Fruit fly (Drosophila melanogaster) ovary, adult (tissue): ENCODE measurements around the gene CG34256.

ENCODE experiments used
- CG17801 ChIP-seq: fragments of 200-800 bp; optimal IDR thresholded peaks from 2 replicates; lab custom pipeline; 2019; ENCODE audit warnings: missing biosample characterization, mild to moderate bottlenecking, missing genetic modification characterization, moderate library complexity; ENCODE audit not compliant: partially characterized antibody

The CG34256 gene

DNA sequence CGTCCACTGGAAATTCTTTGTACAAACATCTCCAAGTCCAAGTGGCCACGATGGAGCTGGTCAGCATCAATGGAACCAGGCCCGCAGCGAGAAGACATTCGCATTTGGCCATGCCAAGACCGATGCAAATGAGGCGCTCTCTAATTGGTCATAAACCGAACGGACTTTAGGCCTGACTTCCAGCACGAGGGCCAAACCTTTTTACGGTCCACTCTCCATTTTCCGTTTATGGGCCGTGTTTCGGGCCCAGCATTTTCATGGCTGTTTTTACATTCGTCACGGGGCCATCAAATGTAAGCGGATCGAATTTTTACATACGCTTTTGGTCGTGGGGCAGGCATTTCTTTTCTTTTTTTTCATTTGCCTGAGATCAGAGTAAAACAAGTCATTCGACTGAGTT is at the start of gene CG34256:
Gene CG34256 (minus strand): TSS at position 205 of the 400 bp plus-strand sequence.
- TF ChIP-seq CG17801 (GFP tag; lab: Kevin White, UChicago): no peak

dm6 chr3L:19037051-19037450 is 47.4 kb upstream of the CG34256 start:
- TF ChIP-seq CG17801 (GFP tag; lab: Kevin White, UChicago): no peak

DNA sequence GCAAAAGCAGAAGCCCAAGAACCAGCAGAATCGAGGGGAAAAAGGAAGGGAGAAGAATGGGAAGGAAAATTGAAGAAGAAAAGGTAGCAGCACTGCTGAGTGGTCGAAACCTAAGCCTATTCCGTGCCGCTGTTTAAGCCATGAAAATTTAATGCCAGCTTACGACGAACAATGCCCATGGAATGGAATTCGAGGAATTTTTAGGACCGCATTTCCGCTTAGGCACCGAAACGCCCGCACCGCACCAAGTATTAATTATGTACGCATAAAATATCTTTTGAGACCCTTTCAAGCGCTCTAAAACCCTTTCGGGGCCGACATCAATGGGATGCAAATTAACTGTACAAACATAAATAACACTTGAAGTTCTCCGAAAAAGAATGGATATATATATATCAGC is 46.5 kb upstream of the CG34256 start:
- no peak for TF ChIP-seq CG17801 (GFP tag; lab: Kevin White, UChicago)

DNA sequence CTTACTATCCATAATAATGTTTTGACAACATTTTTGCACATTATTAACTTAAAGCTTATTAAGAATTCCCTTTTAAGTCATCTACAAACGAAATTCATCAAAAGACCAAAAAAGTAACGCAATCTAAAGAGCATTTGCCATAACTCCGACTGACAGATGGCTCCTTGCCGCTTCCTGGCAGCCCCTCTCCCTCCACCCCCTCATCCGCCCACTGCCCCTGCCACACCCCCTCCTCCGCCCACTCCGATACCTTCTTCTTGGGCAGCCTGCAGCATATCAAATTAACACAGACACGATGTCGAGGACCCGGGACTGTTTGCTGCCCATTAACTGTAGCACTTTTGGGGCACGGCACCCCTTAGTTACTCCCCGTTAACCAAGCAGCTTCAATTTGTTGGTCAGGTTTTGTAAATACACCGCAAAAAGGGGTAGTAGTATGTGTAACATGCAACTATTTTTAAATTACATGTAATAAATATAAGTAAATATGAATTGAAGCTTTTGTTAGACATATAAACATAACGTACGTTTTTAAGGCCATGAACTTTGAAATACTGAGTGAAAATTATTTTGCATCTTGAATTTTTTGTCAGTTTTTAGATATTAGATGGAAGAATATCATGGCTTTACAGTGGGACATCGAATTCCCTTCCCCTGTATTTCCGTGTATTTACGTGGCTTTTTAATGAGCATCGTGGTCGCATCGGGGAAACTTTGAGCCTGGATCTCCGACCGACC is 45.7 kb upstream of the CG34256 start:
- TF ChIP-seq CG17801 (GFP tag; lab: Kevin White, UChicago): no peak

- TF ChIP-seq CG17801 (GFP tag; lab: Kevin White, UChicago): no peak
Measured at dm6 chr3L:19033154-19033811, 43.7 kb upstream of the CG34256 start.

DNA sequence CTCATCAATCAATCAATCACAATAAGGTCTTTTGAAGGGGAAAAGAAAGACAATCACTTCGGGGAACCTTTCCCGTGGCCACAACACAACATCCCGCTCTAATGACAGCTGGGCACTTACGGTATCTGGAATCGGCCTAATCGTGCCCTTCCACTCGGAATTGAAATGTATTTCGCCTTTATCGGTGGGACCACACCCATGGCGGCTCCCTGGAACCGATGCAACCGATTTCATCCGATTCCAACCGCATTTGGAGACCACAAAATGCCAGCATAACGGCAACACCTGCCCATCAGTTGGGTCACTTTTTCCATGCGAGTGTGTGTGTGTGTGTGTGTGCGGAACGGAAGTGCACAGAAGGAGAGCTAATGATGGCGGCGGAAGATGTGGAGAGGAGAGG is 43.1 kb upstream of the CG34256 start:
- TF ChIP-seq CG17801 (GFP tag; lab: Kevin White, UChicago): no peak

DNA sequence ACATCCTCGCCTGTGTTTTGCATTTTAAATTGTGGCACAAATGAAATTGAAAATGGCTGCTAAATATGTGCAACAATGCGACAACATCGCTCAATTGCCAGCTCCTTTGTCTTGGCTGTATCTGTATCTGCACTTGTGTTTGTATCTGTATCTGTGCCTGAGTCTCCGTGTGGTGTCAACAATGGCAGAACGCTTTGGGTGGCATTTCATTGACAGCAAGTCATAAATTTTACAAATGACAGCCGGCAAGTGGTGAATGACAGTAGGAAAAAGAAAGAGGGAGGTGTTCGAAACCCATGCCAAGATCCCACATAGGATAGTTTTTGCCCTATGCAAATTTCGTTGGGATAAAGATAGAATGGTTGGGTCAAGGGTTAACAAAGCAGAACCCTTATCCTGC is 42.2 kb upstream of the CG34256 start:
- no peak for TF ChIP-seq CG17801 (GFP tag; lab: Kevin White, UChicago)

DNA sequence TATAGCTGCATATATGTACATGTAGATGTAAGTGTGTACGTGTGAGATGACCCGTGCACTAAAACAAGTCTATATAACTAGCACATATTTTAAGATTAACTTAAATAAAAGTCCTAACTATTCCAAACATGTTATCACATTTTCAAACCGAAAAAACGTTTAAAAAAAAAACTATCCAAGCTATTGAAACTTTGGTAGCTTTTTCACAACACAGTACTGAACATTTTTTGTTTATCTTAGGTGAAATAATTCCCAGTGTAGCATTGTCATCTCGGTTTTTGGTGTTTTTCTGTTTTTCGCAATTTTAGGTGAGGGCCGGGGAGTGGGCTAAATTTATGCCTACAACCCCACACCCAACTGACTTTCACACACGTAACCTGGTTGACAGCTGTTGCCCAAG is 37.6 kb upstream of the CG34256 start:
- no peak for TF ChIP-seq CG17801 (GFP tag; lab: Kevin White, UChicago)

- TF ChIP-seq CG17801 (GFP tag; lab: Kevin White, UChicago): no peak
Measured at dm6 chr3L:19024800-19025199, 35.2 kb upstream of the CG34256 start.

DNA sequence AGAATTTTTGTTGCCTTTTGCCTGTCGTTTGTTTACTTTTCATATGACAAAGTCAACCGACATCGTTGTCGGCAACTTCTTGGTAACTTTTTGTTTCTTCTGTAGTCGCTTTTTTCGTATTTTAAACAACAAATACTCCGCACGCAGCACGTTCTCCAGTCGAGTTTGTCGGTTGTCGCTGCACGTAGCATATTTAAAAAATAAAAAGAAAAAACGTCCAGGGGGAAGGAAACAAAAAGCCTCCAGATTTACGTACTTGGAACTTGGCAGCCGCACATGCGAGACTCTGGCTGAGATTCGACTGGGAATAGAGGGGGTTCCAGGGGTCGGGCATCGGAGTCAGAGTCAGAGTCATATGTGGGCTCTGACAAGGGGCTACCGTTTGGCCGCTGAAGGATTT is 32.1 kb upstream of the CG34256 start:
- no peak for TF ChIP-seq CG17801 (GFP tag; lab: Kevin White, UChicago)

dm6 chr3L:19020467-19020866 is 30.9 kb upstream of the CG34256 start:
- TF ChIP-seq CG17801 (GFP tag; lab: Kevin White, UChicago): no peak

DNA sequence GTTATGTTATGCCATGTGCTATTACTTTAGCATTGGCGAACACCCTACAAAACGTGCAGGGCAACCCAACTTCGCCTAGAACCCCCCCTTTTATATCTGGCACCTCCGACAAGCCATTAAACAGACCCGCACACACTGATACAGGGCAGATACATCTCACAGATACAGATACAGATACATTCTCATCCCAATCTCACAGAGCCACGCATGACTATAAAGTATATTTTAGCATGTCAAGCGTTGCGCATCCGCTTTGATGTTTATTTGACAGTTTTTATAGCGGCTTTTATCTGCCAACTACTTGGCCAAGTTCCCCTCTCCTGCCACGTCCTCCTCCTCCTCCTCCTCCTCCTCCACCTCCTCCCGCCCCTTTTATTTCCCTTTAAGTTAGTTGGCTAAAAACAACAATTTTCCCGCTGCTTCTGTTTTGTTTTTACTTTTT is 29.7 kb upstream of the CG34256 start:
- TF ChIP-seq CG17801 (GFP tag; lab: Kevin White, UChicago): no peak

dm6 chr3L:19018440-19018839 is 28.8 kb upstream of the CG34256 start:
- no peak for TF ChIP-seq CG17801 (GFP tag; lab: Kevin White, UChicago)

- TF ChIP-seq CG17801 (GFP tag; lab: Kevin White, UChicago): no peak
Measured at dm6 chr3L:19016805-19017161, 27.2 kb upstream of the CG34256 start.

- TF ChIP-seq CG17801 (GFP tag; lab: Kevin White, UChicago): no peak
Measured at dm6 chr3L:19016133-19016804, 26.7 kb upstream of the CG34256 start.
